Fruit fly (Drosophila melanogaster) whole organism: ENCODE measurements around the gene ebd1.

Experiments
- CG8478 ChIP-seq: fragments of >200 bp; optimal IDR thresholded peaks from 2 replicates; lab custom pipeline; 2018; ENCODE audit warnings: inconsistent platforms
- Dll ChIP-seq: fragments of >200 bp; optimal IDR thresholded peaks from 2 replicates; lab custom pipeline; 2017
- EcR ChIP-seq, 2 experiments: fragments of >200 bp; optimal IDR thresholded peaks; 2 replicates each; lab custom pipeline; 2017; ENCODE audit warnings: missing biosample characterization in 2 of 2, missing genetic modification characterization in 2 of 2, missing genetic modification reagents in 2 of 2
- pan ChIP-seq: fragments of >200 bp; optimal IDR thresholded peaks from 2 replicates; lab custom pipeline; 2017
- psq ChIP-seq: fragments of >200 bp; optimal IDR thresholded peaks from 2 replicates; lab custom pipeline; 2017
- usp ChIP-seq: fragments of >200 bp; optimal IDR thresholded peaks from 2 replicates; lab custom pipeline; 2017; ENCODE audit warnings: missing biosample characterization, missing genetic modification characterization, mixed read lengths

The ebd1 gene

DNA sequence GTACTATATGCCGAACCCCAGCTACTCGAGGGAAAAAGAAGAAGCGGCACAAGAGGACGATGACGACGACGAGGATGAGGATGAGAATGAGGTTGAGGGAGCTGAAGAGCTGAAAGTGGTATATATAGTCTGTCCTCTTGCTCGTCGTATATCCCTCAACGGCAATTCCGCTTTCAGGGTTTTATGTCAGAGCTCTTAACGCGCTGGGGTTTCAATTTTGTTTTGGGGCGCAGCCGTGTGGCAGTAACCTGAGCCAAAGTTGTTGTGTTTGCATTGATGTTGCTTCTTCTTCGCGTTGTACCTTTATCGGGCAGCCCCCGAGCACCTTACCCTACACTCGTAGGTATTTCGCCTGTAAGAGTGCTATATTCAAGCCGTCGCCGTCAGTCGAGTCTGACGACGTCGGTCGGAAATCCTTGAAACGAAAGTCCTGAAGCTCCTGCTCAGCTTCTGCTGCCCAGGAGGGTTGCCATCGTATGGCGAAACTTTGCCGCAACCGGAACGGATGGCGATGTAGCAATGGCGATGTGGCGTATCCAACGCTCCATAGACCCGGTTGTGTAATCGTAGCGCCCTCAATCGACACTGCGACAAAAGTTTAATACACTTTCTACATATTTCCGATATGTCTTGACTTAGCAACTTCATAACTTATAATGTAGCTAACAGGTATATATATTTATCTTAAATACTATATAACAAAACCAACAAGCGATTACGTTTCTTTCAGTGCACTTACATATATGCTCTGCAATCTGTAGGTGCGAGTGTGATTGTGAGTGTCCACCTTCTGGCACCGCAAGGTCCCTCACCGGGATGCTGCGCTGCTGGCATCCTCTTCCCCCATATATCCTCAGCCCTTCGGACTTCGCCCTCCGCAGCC lies 19.6 kb upstream of the ebd1 start:
- TF ChIP-seq CG8478 (lab: Kevin White, UChicago) (no peak), Dll (lab: Kevin White, UChicago) (no peak), psq (lab: Kevin White, UChicago) (no peak), pan (lab: Kevin White, UChicago) (no peak), usp (GFP tag; lab: Kevin White, UChicago) (no peak), EcR (GFP tag; optimal IDR thresholded peaks at IDR 0.05; lab: Kevin White, UChicago) (no peak)

- no peak for TF ChIP-seq psq (lab: Kevin White, UChicago)
These were observed 17.9 kb upstream of the ebd1 start for dm6 chr3L:703160-703793.

DNA sequence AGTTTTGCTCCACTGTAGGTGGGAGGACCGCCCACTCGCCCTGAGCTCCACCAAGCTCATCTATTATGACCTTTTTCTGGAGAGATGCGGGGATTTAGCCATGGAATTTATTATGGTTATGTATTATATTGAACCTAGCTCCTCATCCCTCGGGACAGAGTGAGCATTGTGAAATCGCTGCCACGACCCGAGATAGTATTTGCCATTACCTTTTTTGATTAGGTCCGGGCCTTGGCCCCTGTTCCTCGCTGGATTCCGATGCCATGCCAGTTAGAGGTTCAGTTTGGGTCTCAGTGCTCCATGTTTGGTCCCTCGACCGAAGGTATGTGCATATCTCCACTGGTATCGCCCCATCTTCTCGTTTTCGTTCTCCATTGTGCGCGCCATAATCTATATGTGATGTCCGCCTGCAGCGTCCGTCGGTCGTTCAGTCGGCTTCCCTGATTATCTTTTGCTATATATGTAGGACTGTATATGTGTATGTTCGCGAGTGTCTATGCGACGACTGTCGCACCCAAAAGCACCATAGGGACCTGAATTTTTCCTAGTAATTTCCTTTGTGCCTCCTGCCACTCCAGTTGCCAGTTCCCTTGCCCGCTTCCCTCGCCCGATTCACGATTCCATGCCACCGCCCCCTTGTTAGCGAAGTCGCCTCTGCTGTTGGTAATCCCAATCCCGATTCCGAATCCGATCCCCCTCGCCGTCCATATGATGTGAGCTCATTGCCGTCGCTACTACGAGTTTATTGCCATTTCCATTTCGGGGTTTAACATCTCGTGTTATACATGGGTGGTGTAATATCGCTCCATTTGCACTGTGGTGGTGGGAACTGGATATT lies 16.7 kb upstream of the ebd1 start:
- TF ChIP-seq psq (lab: Kevin White, UChicago) (no peak), usp (GFP tag; lab: Kevin White, UChicago) (no peak), EcR (GFP tag; optimal IDR thresholded peaks at IDR 0.05; lab: Kevin White, UChicago) (no peak), CG8478 (lab: Kevin White, UChicago) (no peak), Dll (lab: Kevin White, UChicago) (no peak), pan (lab: Kevin White, UChicago) (no peak)

DNA sequence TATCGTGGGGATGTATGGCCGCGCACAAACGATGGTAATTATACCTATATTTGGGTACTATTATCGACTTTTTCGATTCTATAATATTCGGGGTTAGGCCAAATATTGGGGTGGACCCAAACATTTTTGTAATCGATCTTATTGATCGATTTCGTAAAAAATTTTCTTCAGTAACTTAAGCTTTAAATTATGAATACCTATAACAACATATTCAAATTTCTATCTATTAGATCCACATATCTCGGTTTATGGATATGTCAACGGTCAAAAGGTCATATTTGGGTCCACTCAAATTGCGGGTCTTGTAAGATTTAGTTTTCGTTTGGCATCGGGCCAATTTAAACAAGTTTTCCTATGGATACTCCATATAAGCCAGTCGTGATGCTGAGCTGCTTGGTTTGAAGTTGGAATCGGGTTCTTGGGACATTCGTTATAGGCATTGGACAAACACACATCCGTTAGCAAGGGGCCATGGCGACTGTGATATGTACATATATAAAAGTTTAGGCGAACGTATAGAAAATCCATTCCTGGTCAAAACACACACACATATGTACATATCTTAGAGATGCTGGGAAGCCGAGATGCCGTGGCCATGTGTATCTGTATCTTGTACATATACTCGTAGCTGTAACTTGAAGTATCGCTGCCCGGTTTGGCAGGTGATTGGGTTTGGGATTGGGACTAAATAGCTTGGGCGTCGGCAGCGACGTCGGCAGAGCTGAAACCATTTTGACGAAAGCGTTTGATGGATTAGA lies 15.0 kb upstream of the ebd1 start:
- TF ChIP-seq psq (lab: Kevin White, UChicago) = no peak
- TF ChIP-seq CG8478 (lab: Kevin White, UChicago) = no peak
- no peak for TF ChIP-seq EcR (GFP tag; optimal IDR thresholded peaks at IDR 0.05; lab: Kevin White, UChicago)

dm6 chr3L:699368-700150 lies 14.2 kb upstream of the ebd1 start:
- TF ChIP-seq Dll (lab: Kevin White, UChicago) (no peak), CG8478 (lab: Kevin White, UChicago) (no peak), psq (lab: Kevin White, UChicago) (no peak), EcR (GFP tag; optimal IDR thresholded peaks at IDR 0.05; lab: Kevin White, UChicago) (no peak), usp (GFP tag; lab: Kevin White, UChicago) (no peak), pan (lab: Kevin White, UChicago) (no peak)

DNA sequence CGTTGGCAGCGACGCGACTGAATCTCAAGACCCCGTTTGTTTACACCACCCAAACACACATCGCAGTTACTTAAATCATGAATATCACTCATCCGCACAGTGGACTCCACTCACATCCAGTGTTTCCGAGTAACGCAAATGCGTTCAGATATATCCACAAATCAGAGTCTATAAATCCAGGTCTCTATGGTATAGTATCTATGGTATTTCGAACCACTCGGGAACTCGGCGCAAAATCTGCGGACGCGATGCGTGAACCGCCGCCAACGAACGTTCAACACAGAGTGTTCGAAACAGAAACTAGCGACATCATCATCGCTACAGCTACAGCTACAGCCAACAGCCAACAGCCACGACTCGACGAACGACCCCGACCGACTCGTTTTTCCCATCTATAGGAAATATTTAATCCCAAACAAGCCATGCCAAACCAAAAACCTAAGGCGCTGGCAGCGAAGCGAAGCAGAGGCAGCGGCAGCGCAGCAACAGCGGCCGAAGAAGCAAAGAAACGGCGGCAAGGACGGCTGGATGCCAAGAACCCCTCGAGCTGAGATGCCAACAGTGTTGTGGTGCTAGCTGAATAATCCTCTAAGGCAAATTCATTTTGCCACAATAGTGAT lies 13.5 kb upstream of the ebd1 start, which contains the start of gene CG13894:
CG13894 (minus strand) TSS at position 397 of the 620 bp plus-strand sequence.
- no peak for TF ChIP-seq Dll (lab: Kevin White, UChicago)
- TF ChIP-seq CG8478 (lab: Kevin White, UChicago) = no peak
- TF ChIP-seq pan (lab: Kevin White, UChicago) = no peak
- TF ChIP-seq psq (lab: Kevin White, UChicago) = no peak

DNA sequence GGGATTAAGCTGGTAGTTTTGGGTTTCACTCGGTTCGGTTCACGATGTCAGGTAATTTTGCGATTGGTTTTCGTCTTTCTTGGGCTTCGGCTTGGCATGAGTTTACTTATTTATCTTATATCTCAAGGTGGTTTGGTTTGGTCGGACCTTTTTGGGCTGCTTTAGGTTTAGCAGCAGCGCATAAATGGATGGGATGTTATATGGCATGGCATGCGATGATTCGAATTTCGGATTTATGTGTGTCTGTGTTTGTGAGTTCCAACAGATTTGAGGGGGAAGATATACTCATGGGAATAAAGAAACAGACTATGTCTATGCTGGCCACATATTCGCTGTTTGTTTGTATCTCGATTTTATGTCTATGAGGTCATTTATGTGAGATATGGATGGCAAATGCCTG lies 12.4 kb upstream of the ebd1 start:
- no peak for TF ChIP-seq psq (lab: Kevin White, UChicago)
- TF ChIP-seq EcR (GFP tag; optimal IDR thresholded peaks at IDR 0.05; lab: Kevin White, UChicago) = no peak
- no peak for TF ChIP-seq CG8478 (lab: Kevin White, UChicago)
- TF ChIP-seq pan (lab: Kevin White, UChicago) = no peak
- no peak for TF ChIP-seq usp (GFP tag; lab: Kevin White, UChicago)
- no peak for TF ChIP-seq Dll (lab: Kevin White, UChicago)

dm6 chr3L:697055-697427 lies 11.7 kb upstream of the ebd1 start:
- no peak for TF ChIP-seq usp (GFP tag; lab: Kevin White, UChicago)

DNA sequence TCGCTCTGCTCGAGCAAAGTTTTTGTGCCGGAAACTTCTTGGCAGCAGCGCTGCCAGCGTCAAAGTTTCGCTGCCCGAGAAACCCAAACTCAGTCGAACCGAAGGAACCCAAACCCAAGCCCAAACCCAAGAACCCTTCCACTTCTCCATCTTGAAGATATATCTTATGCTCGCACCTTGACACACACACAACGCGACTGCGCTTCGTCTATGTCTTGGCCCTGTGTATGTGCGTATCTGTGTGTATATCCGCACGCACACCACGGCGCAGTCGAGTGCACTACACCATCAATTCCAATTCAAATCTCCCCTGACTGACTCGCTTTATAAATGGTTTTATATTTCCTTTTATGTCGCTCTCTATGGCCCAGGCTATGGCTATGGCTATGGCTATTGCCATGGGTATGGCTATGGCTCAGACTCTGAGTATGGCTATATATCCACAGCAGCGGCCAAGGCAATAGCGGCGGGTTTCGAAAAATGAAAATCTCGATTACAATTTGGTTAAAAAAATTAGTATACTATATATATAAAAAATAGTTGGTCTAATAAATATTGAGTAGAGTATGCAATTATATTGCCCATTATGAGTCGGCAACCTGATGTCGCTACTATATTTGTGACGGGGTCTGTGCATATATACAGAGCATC lies 11.2 kb upstream of the ebd1 start:
- TF ChIP-seq EcR (GFP tag; optimal IDR thresholded peaks at IDR 0.05; lab: Kevin White, UChicago) (no peak), CG8478 (lab: Kevin White, UChicago) (no peak), Dll (lab: Kevin White, UChicago) (no peak), usp (GFP tag; lab: Kevin White, UChicago) (no peak), pan (lab: Kevin White, UChicago) (no peak), psq (lab: Kevin White, UChicago) (no peak)
